Fruit fly (Drosophila melanogaster) whole organism, wandering third instar larva: Measurements from ENCODE around the gene Vps26.

Experiments used
- Dif ChIP-seq: fragments of 200-275, 200-300 bp; sonication (Bioruptor generic); optimal IDR thresholded peaks from 2 replicates; lab custom pipeline; 2018; ENCODE audit warnings: missing biosample characterization, missing genetic modification characterization; ENCODE audit not compliant: partially characterized antibody
- dl ChIP-seq, 2 experiments: fragments of 175-275, 200-275 bp in 1 of 2; fragments of 200-275 bp in 1 of 2; sonication (Bioruptor generic); optimal IDR thresholded peaks; lab custom pipeline; 2018; ENCODE audit warnings: mild to moderate bottlenecking in 2 of 2, missing biosample characterization in 2 of 2, missing genetic modification characterization in 2 of 2, moderate library complexity in 2 of 2; ENCODE audit not compliant: partially characterized antibody in 2 of 2, insufficient read depth in 1 of 2
- fru ChIP-seq: fragments of 200-800 bp; sonication (Bioruptor generic); optimal IDR thresholded peaks from 3 replicates; lab custom pipeline; 2016; ENCODE audit warnings: missing biosample characterization, mild to moderate bottlenecking, missing genetic modification characterization
- jim ChIP-seq: fragments of 175-275, 200-325 bp; sonication (Bioruptor generic); optimal IDR thresholded peaks from 2 replicates; lab custom pipeline; 2016; ENCODE audit warnings: missing biosample characterization, mild to moderate bottlenecking, missing genetic modification characterization
- psq ChIP-seq: fragments of 200-800 bp; sonication (Bioruptor generic); optimal IDR thresholded peaks from 3 replicates; lab custom pipeline; 2017; ENCODE audit warnings: missing biosample characterization, mild to moderate bottlenecking, missing genetic modification characterization, moderate library complexity
- usp ChIP-seq: fragments of >200 bp; optimal IDR thresholded peaks from 2 replicates; lab custom pipeline; 2017; ENCODE audit warnings: missing biosample characterization, missing genetic modification characterization

- TF ChIP-seq jim (GFP tag; lab: Kevin White, UChicago): no peak
- TF ChIP-seq fru (GFP tag; lab: Kevin White, UChicago): no peak
- TF ChIP-seq psq (GFP tag; lab: Kevin White, UChicago): no peak
- no peak for TF ChIP-seq usp (GFP tag; lab: Kevin White, UChicago)
- no peak for TF ChIP-seq Dif (GFP tag; lab: Kevin White, UChicago)
- no peak for TF ChIP-seq dl (GFP tag; optimal IDR thresholded peaks at IDR 0.05; lab: Kevin White, UChicago; ENCODE audit: insufficient read depth in 1 of 2, partially characterized antibody in 2 of 2)
These were observed 30.3 kb downstream of the Vps26 start for dm6 chrX:1903968-1904367.
